Worm (Caenorhabditis elegans): ENCODE measurements around the gene ptp-4A2.

- TF ChIP-seq ztf-11 (tag; optimal IDR thresholded peaks at IDR 0.05) (no peak), daf-8 (GFP tag; IDR thresholded peaks at IDR 0.05) (no peak), lin-15B (tag; optimal IDR thresholded peaks at IDR 0.05) (no peak), F26F4.8 (GFP tag; conservative IDR thresholded peaks at IDR 0.05) (no peak), nhr-10 (tag; optimal IDR thresholded peaks at IDR 0.05) (no peak), Y75B8A.6 (GFP tag; IDR thresholded peaks at IDR 0.05) (no peak)
These were observed 6.7 kb upstream of the ptp-4A2 start for ce11 chrX:3949763-3950162.

Measured in whole organism, L4 larva.